Fruit fly (Drosophila melanogaster): ENCODE data around the gene skd.
A peak's percentile ranks its signal among the peaks of the same experiment; 100 is the strongest.

skd gene

dm6 chr3L:20954118-20954517 is 73.1 kb downstream of the skd start (continued):
- TF ChIP-seq CG8290 (GFP tag; optimal IDR thresholded peaks at IDR 0.05) (no peak), CG8290 (tag; optimal IDR thresholded peaks at IDR 0.05) (peak in 1 of 2 experiments; percentile 12), dmrt11E (tag; optimal IDR thresholded peaks at IDR 0.05) (peak; percentile 34), tup (GFP tag; optimal IDR thresholded peaks at IDR 0.05) (peak; percentile 8), kni (GFP tag; optimal IDR thresholded peaks at IDR 0.05) (peak; percentile 77), CG31441 (GFP tag; IDR thresholded peaks at IDR 0.05) (peak; percentile 7; the same call in 1 of the 2 replicates), CG30020 (tag; optimal IDR thresholded peaks at IDR 0.05) (no peak), CG4707 (GFP tag; optimal IDR thresholded peaks at IDR 0.05) (peak; percentile 48), CG12071 (GFP tag; optimal IDR thresholded peaks at IDR 0.05) (peak; percentile 28), Hsf (GFP tag; optimal IDR thresholded peaks at IDR 0.05) (no peak), bsh (GFP tag; optimal IDR thresholded peaks at IDR 0.05) (peak in 1 of 2 experiments; percentile 36), CG5180 (GFP tag; optimal IDR thresholded peaks at IDR 0.05) (peak; percentile 25), NC2β (GFP tag; optimal IDR thresholded peaks at IDR 0.05) (peak; percentile 31), Hr78 (GFP tag; optimal IDR thresholded peaks at IDR 0.05) (no peak), CG1233 (GFP tag; optimal IDR thresholded peaks at IDR 0.05) (peak; percentile 22), sens (GFP tag) (peak; percentile 85), onecut (GFP tag; IDR thresholded peaks at IDR 0.05) (no peak), kay (GFP tag; optimal IDR thresholded peaks at IDR 0.05) (no peak), lab (GFP tag; optimal IDR thresholded peaks at IDR 0.05) (peak; percentile 53), Sox100B (GFP tag; optimal IDR thresholded peaks at IDR 0.05) (peak; percentile 32), CG12104 (GFP tag; optimal IDR thresholded peaks at IDR 0.05) (peak; percentile 17), Hmr (GFP tag; optimal IDR thresholded peaks at IDR 0.05) (peak; percentile 9), Sin3A (optimal IDR thresholded peaks at IDR 0.05) (no peak), CG4328 (GFP tag; optimal IDR thresholded peaks at IDR 0.05) (peak; percentile 1), wek (GFP tag; optimal IDR thresholded peaks at IDR 0.05) (peak; percentile 56), CG5245 (GFP tag; optimal IDR thresholded peaks at IDR 0.05) (no peak), CG33557 (GFP tag; optimal IDR thresholded peaks at IDR 0.05) (peak; percentile 71), gsb (GFP tag; IDR thresholded peaks at IDR 0.05) (no peak), CG10209 (GFP tag; optimal IDR thresholded peaks at IDR 0.05) (peak; percentile 37), org-1 (GFP tag; optimal IDR thresholded peaks at IDR 0.05) (peak; percentile 8), Blimp-1 (GFP tag; optimal IDR thresholded peaks at IDR 0.05) (peak; percentile 41), stwl (tag; optimal IDR thresholded peaks at IDR 0.05) (no peak), ci (GFP tag; IDR thresholded peaks at IDR 0.05) (0 out of 3 replicates have a peak, but pooled peaks have one; percentile 33), Spps (tag; optimal IDR thresholded peaks at IDR 0.05) (peak; percentile 13), CG3407 (GFP tag; optimal IDR thresholded peaks at IDR 0.05) (peak; percentile 31), Pdp1 (GFP tag; optimal IDR thresholded peaks at IDR 0.05) (no peak), eve (GFP tag; optimal IDR thresholded peaks at IDR 0.05) (peak in 1 of 2 experiments; percentile 1), mam (GFP tag; optimal IDR thresholded peaks at IDR 0.05) (no peak), dpn (GFP tag; optimal IDR thresholded peaks at IDR 0.05) (no peak), trem (tag; optimal IDR thresholded peaks at IDR 0.05) (no peak), CG10654 (GFP tag; optimal IDR thresholded peaks at IDR 0.05) (no peak), NfI (GFP tag; optimal IDR thresholded peaks at IDR 0.05) (no peak), ATbp (GFP tag; optimal IDR thresholded peaks at IDR 0.05) (peak; percentile 53), hkb (optimal IDR thresholded peaks at IDR 0.05) (no peak), hkb (GFP tag; IDR thresholded peaks at IDR 0.05) (no peak), tio (GFP tag; optimal IDR thresholded peaks at IDR 0.05) (peak; percentile 12), CG2875 (GFP tag; optimal IDR thresholded peaks at IDR 0.05) (peak; percentile 23), CG15696 (tag; optimal IDR thresholded peaks at IDR 0.05) (peak; percentile 61), CG15601 (tag; optimal IDR thresholded peaks at IDR 0.05) (peak; percentile 60), CG11398 (GFP tag; optimal IDR thresholded peaks at IDR 0.05) (peak; percentile 6)
